Fruit fly (Drosophila melanogaster) Kc167 (cell line): ENCODE data around the gene Sf3b3.

Experiments
- Myc ChIP-seq: fragments of >200 bp; optimal IDR thresholded peaks from 2 replicates; lab custom pipeline; 2017; ENCODE audit warnings: missing external identifiers
- insv ChIP-seq: fragments of >200 bp; optimal IDR thresholded peaks from 3 replicates; lab custom pipeline; 2018; ENCODE audit warnings: missing external identifiers

DNA sequence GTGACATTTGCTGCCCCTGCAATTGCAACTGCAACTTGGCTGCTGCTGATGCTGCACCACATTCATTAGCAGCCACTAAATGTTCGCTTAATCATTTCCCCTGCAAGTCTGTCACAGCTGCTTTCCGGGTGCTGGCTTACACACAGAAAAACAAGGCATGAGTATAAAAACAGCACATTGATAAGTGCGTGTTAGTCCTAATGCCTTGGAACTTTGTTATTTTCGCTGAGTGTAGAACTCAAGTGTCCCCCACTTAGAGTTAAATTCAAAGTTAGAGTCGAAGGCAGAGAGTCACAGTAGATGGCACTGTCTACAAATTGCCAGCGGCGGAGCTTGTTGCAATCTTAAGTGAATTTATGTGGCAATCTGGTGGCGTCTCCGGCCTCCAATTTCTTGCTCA lies 19.3 kb downstream of the Sf3b3 start:
- TF ChIP-seq Myc (lab: Kevin White, UChicago) (no peak), insv (lab: Kevin White, UChicago) (no peak)
